Fruit fly (Drosophila melanogaster): Measurements from ENCODE around the gene CG11345.

DNA sequence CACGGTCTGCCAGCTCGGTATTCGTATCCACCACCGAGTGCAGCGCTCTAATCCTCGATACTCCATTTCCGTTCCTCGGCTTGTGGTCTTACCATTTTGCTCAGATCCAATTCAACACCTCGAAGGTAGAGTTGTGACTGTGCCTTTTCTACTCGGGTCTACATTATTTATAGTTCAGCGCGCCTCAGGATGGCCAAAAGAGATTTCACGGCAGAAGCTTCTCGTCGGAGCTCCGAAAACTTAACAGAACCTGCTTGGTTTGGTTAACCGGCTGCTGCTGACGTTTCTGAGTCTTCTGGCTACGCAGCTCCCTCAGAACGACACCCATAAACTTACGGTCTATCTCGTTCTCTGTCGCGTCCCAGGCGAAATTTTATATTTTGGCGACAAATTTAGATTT lies 8.6 kb upstream of the CG11345 start, which contains the start of gene CG32241:
- TF ChIP-seq Myc (optimal IDR thresholded peaks at IDR 0.05), result no peak
- no peak for TF ChIP-seq insv (optimal IDR thresholded peaks at IDR 0.05)
- no peak for TF ChIP-seq h (optimal IDR thresholded peaks at IDR 0.05)
- no peak for TF ChIP-seq psq (optimal IDR thresholded peaks at IDR 0.05)
- TF ChIP-seq Sin3A (optimal IDR thresholded peaks at IDR 0.05), result no peak
- TF ChIP-seq ttk (optimal IDR thresholded peaks at IDR 0.05), result no peak

All from Kc167 (cell line).